Fruit fly (Drosophila melanogaster) whole organism, pupa: ENCODE measurements around the gene Alr.

Experiments used
- CG10348 ChIP-seq: fragments of 200-800 bp; sonication (Bioruptor generic); IDR thresholded peaks from 2 replicates; pipeline ENCODE4 v1.3.6; 2022; ENCODE audit warnings: missing biosample characterization, missing genetic modification characterization
- CG12605 ChIP-seq: fragments of 200-800 bp; sonication (Bioruptor generic); IDR thresholded peaks from 2 replicates; pipeline ENCODE4 v1.3.6; 2022; ENCODE audit warnings: missing biosample characterization, missing genetic modification characterization
- CG13204 ChIP-seq: fragments of 200-800 bp; sonication (Bioruptor generic); optimal IDR thresholded peaks from 2 replicates; lab custom pipeline; 2018; ENCODE audit warnings: missing biosample characterization, mild to moderate bottlenecking, missing genetic modification characterization, moderate library complexity
- CG14655 ChIP-seq: fragments of 200-800 bp; sonication (Bioruptor generic); optimal IDR thresholded peaks from 3 replicates; lab custom pipeline; 2017; ENCODE audit warnings: mild to moderate bottlenecking, missing biosample characterization, missing genetic modification reagents, missing genetic modification characterization
- CG15710 ChIP-seq: fragments of 200-800 bp; sonication (Bioruptor generic); optimal IDR thresholded peaks from 2 replicates; lab custom pipeline; 2018; ENCODE audit warnings: missing biosample characterization, mild to moderate bottlenecking, missing genetic modification characterization, moderate library complexity
- CG17806 ChIP-seq: fragments of 200-800 bp; sonication (Bioruptor generic); optimal IDR thresholded peaks from 2 replicates; lab custom pipeline; 2018; ENCODE audit warnings: missing biosample characterization, mild to moderate bottlenecking, missing genetic modification characterization, moderate library complexity
- CG32121 ChIP-seq: fragments of 200-800 bp; sonication (Bioruptor generic); IDR thresholded peaks from 2 replicates; pipeline ENCODE4 v1.3.6; 2022; ENCODE audit warnings: missing biosample characterization, missing genetic modification characterization
- CG34367 ChIP-seq: fragments of 200-800 bp; sonication (Bioruptor generic); optimal IDR thresholded peaks from 2 replicates; lab custom pipeline; 2018; ENCODE audit warnings: missing biosample characterization, mild to moderate bottlenecking, missing genetic modification characterization
- CG4496 ChIP-seq: fragments of 200-800 bp; sonication (Bioruptor generic); IDR thresholded peaks from 3 replicates; pipeline ENCODE4 v1.3.6; 2022; ENCODE audit warnings: missing biosample characterization, missing genetic modification characterization
- CG8159 ChIP-seq: fragments of 200-800 bp; sonication (Bioruptor generic); optimal IDR thresholded peaks from 3 replicates; lab custom pipeline; 2018; ENCODE audit warnings: missing biosample characterization, mild to moderate bottlenecking, missing genetic modification characterization, moderate library complexity
- CG8301 ChIP-seq: fragments of 200-800 bp; sonication (Bioruptor generic); optimal IDR thresholded peaks from 2 replicates; lab custom pipeline; 2018; ENCODE audit warnings: missing biosample characterization, mild to moderate bottlenecking, missing genetic modification characterization
- CG9948 ChIP-seq: fragments of 200-800 bp; sonication (Bioruptor generic); optimal IDR thresholded peaks from 2 replicates; lab custom pipeline; 2018; ENCODE audit warnings: missing biosample characterization, mild to moderate bottlenecking, missing genetic modification characterization, moderate library complexity
- D1 ChIP-seq: fragments of 200-800 bp; sonication (Bioruptor generic); optimal IDR thresholded peaks from 2 replicates; lab custom pipeline; 2018; ENCODE audit warnings: missing biosample characterization, mild to moderate bottlenecking, missing genetic modification characterization, moderate library complexity
- EcR ChIP-seq: fragments of 200-800 bp; sonication (Bioruptor generic); optimal IDR thresholded peaks from 3 replicates; lab custom pipeline; 2019; ENCODE audit warnings: missing biosample characterization, missing genetic modification characterization, mild to moderate bottlenecking, moderate library complexity, missing genetic modification reagents
- Ets98B ChIP-seq: fragments of 200-800 bp; sonication (Bioruptor generic); IDR thresholded peaks from 2 replicates; pipeline ENCODE4 v1.3.6; 2022; ENCODE audit warnings: missing biosample characterization, missing genetic modification characterization
- Pif1A ChIP-seq: fragments of 200-800 bp; sonication (Bioruptor generic); optimal IDR thresholded peaks from 3 replicates; lab custom pipeline; 2016; ENCODE audit warnings: missing biosample characterization, missing genetic modification characterization
- Pif1B ChIP-seq: fragments of 200-800 bp; sonication (Bioruptor generic); optimal IDR thresholded peaks from 3 replicates; lab custom pipeline; 2016; ENCODE audit warnings: missing biosample characterization, missing genetic modification characterization
- Snoo ChIP-seq: fragments of 200-800 bp; sonication (Bioruptor generic); optimal IDR thresholded peaks from 3 replicates; lab custom pipeline; 2017; ENCODE audit warnings: missing biosample characterization, mild to moderate bottlenecking, missing genetic modification characterization, inconsistent platforms
- fd96Ca ChIP-seq: fragments of 200-800 bp; sonication (Bioruptor generic); IDR thresholded peaks from 3 replicates; pipeline ENCODE4 v1.3.6; 2022; ENCODE audit warnings: missing biosample characterization, missing genetic modification characterization
- gl ChIP-seq: fragments of 200-800 bp; sonication (Bioruptor generic); optimal IDR thresholded peaks from 2 replicates; lab custom pipeline; 2018; ENCODE audit warnings: missing biosample characterization, mild to moderate bottlenecking, missing genetic modification characterization
- rn ChIP-seq: fragments of 200-800 bp; sonication (Bioruptor generic); IDR thresholded peaks from 2 replicates; pipeline ENCODE4 v1.3.6; 2022; ENCODE audit warnings: missing biosample characterization, missing genetic modification characterization

Gene Alr

DNA sequence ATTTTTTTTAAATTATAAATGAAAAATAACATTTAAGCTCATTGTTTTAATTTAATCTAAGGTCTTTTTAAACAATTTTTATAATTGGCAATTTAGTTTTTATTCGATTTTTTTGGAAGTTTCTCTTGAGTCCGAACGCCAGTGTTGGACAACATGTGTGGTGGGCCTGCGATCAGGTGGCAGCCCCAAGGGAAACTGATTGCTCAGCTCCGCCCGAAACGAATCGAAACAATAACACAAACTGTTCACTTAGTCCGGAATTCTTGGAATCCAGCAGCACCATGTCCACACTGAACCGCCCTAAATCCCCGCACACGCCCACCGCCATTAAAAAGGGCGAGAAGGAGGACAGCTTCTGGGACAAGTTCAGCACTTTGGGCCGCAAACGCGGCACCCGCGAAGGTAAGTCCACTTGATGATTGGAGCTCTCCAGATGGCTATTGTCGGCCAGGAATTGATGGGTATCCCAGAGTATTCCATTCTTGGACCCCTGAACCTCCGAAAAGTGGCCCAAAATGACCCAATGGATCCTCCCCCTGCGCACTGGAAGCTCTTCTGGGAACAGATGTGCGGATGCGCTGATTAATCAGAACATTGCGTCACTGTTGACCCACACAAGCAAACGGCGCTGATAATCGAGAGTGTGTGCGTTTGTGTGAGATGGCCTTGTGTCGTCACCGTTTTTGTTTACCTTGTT is 2.1 kb upstream of the Alr start, which contains the start of gene parvin:
Gene parvin (plus strand): TSS at position 134 of the 697 bp plus-strand sequence.
- TF ChIP-seq rn (GFP tag; lab: Robert Waterston, UW) (no peak), CG13204 (no peak), D1 (no peak), CG12605 (GFP tag; lab: Robert Waterston, UW) (no peak; the same call in 1 of the 2 replicates), CG10348 (GFP tag; lab: Robert Waterston, UW) (no peak), Ets98B (GFP tag; lab: Robert Waterston, UW) (no peak), CG34367 (tag; lab: Kevin White, UChicago) (no peak), gl (tag; lab: Kevin White, UChicago) (no peak), CG14655 (GFP tag; lab: Kevin White, UChicago) (no peak)

DNA sequence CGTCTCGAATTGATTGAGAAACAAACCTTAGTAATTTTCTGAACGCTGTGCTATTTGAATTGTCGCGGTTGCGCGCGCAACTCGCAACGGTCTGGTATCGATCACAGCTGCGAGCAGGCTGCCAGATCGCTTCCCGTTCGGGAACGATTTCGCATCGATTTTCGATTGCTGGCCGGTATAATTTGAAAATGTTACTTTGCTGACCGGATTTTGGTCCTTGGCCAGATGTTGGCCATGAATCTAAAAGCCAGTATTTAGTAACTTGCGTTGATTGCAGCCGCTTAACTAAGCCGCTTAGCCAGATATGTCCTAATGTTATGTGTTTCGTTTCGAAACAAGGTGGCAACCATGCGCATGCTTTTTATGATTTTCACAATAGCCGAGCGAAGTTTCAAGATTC is 451 bp downstream of the Alr start:
- TF ChIP-seq CG34367 (tag; lab: Kevin White, UChicago) (no peak), Pif1B (GFP tag; lab: Kevin White, UChicago) (no peak), CG13204 (no peak), gl (tag; lab: Kevin White, UChicago) (no peak), rn (GFP tag; lab: Robert Waterston, UW) (no peak), fd96Ca (GFP tag; lab: Robert Waterston, UW) (no peak), Pif1A (GFP tag; lab: Kevin White, UChicago) (no peak), CG8301 (tag; lab: Kevin White, UChicago) (no peak)
- TF ChIP-seq, all 21 proteins: peak for 0

DNA sequence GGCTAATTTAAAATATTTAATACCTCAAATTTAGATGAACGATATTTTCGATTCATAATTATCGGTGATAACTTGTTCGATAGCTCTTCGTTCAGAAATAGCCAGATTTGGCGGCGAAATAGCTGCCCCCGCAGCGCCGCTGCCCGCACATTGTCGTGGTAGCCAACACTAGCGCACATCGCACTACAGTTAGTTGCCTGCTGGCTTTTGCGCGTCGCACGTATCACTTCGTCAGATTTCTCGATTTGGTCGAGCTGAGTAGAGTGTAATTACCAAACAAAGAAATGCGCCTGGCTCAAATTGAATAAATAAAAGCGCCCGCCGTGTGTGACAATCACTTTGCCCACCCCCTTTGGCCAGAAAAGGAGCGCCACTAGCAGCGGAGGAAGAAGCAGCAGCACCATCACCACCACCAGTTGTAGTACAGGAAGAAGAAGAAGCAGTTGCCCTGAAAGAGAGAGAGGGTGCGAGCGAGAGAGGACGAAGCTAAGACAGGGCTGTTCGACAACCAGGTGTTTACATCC is 2.6 kb downstream of the Alr start, which contains the start of gene Abcd3:
Gene Abcd3 (plus strand): TSS at position 145 of the 524 bp plus-strand sequence.
- TF ChIP-seq Snoo: peak; percentile 7
- no peak for TF ChIP-seq CG34367 (tag; lab: Kevin White, UChicago)
- peak; percentile 9 for TF ChIP-seq CG15710 (tag; lab: Kevin White, UChicago)
- TF ChIP-seq Ets98B (GFP tag; lab: Robert Waterston, UW): peak; percentile 8; the same call in 1 of the 2 replicates
- TF ChIP-seq CG14655 (GFP tag; lab: Kevin White, UChicago): no peak
- peak; percentile 46 for TF ChIP-seq CG8159 (tag; lab: Kevin White, UChicago)
- TF ChIP-seq EcR (GFP tag; lab: Kevin White, UChicago): peak; percentile 72
- peak; percentile 13 for TF ChIP-seq CG13204

DNA sequence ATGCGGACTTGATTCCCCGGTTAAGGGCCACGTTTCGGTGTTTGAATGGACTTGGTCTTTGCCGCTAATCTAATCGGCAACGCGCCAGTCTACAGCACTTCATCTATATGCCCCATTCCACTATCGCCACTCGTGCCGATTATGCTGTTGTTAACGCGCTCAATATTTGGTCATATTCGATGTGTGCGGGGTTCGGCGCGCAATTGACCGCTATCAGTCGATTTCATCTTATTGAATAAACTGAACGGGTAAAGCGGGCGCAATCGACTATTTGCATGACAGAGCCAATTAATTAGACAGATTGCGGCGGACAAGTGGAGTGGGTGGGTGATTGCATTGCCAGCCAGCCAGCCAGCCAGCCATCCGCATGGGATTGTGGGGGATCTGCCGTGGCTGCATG is 4.2 kb downstream of the Alr start:
- TF ChIP-seq CG12605 (GFP tag; lab: Robert Waterston, UW) (no peak), gl (tag; lab: Kevin White, UChicago) (no peak), D1 (no peak), CG14655 (GFP tag; lab: Kevin White, UChicago) (no peak), Pif1B (GFP tag; lab: Kevin White, UChicago) (no peak)

DNA sequence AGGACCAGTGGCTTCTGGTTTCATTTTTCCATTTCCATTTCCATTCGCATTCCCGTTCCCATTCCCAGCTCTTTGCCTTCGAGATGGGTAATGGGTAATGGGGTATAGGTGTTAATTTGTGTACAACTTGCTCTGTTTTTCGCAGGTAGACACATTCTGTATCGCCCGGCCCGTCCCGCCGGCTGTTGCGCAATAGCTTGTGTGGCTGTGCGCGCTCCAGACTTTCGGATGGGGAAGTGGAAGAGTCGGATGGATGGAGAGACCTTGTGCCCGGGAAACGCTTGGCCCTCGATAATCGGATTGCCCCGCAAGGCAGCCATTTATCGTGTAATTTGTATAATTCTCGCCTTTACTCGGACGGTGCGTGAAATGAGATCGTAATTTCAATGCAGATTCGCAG is 5.6 kb downstream of the Alr start:
- TF ChIP-seq gl (tag; lab: Kevin White, UChicago) (no peak), CG12605 (GFP tag; lab: Robert Waterston, UW) (no peak), CG4496 (GFP tag; lab: Robert Waterston, UW) (no peak), CG14655 (GFP tag; lab: Kevin White, UChicago) (no peak), CG32121 (GFP tag; lab: Robert Waterston, UW) (no peak), rn (GFP tag; lab: Robert Waterston, UW) (no peak), EcR (GFP tag; lab: Kevin White, UChicago) (no peak), CG8159 (tag; lab: Kevin White, UChicago) (no peak), CG17806 (tag; lab: Kevin White, UChicago) (no peak), D1 (no peak), CG15710 (tag; lab: Kevin White, UChicago) (no peak), CG8301 (tag; lab: Kevin White, UChicago) (no peak), CG10348 (GFP tag; lab: Robert Waterston, UW) (no peak), Snoo (no peak)

DNA sequence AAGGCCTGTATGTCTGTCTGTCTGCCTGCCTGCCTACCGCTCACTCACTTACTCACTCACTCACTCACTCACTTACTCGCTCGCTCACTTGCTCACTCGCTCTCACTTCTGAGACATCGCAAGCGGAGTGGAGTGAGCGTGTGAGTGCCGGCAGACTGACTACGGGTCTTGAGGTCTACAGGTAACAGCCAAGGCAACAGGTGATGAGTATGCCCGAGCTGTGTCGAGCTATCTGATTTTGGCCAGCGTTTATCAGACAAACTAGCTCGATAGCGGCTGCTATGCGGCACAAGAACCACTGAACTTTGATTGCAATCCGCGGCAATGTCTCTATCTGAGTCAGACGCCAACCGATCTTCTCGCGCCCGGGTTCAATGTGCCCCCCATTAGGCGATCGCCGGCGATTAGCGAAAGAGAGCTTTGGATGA is 6.1 kb downstream of the Alr start:
- TF ChIP-seq CG13204: peak; percentile 35
- TF ChIP-seq CG15710 (tag; lab: Kevin White, UChicago): no peak
- peak; percentile 83 for TF ChIP-seq EcR (GFP tag; lab: Kevin White, UChicago)

DNA sequence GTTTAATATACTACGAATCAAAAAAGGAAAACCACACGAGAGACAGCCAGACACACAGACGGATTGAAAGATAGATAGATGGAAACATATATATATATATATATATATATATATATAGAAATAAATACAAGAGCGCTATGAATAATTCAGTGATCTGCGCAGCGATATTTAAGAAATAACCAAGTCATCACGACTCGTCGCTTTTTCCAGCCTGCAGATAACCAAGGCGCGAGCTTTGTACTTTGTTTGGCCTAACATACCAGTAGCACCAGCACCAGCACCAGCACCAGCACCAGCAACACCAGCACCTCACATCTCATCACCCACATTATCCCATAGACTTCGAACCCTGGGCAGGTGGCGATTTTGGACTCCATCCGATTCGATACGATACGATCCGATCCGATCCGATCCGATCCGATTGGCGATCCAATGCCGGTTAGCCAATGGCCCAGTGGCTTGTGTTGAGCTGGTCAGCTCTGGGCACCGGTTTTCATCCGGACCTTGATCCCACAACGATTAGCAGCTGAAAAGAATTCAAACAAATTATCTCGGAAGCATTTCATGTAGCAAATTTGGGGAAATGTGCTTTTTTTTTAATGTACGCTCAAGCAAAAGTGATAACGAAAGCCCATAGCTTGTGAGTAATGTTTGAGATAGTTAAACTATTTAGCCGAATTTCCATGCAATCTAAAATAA is 6.7 kb downstream of the Alr start:
- TF ChIP-seq CG4496 (GFP tag; lab: Robert Waterston, UW) (0 out of 3 replicates have a peak, but pooled peaks have one; percentile 22), CG9948 (tag; lab: Kevin White, UChicago) (no peak)
